Fruit fly (Drosophila melanogaster) whole organism, embryonic: ENCODE results near the gene Atpalpha.

Experiments used
- Abd-B ChIP-seq: fragments of 200-800 bp; sonication (Bioruptor generic); optimal IDR thresholded peaks from 2 replicates; lab custom pipeline; 2018; ENCODE audit warnings: missing biosample characterization, mild to moderate bottlenecking, missing genetic modification characterization, moderate library complexity
- B-H2 ChIP-seq: fragments of 200-800 bp; sonication (Bioruptor generic); optimal IDR thresholded peaks from 2 replicates; lab custom pipeline; 2018; ENCODE audit warnings: missing biosample characterization, mild to moderate bottlenecking, missing genetic modification characterization
- Blimp-1 ChIP-seq: fragments of 200-800 bp; sonication (Bioruptor generic); optimal IDR thresholded peaks from 3 replicates; lab custom pipeline; 2018; ENCODE audit warnings: missing biosample characterization, missing genetic modification characterization, mild to moderate bottlenecking, moderate library complexity, missing genetic modification reagents
- CG10267 ChIP-seq: fragments of 200-800 bp; sonication (Bioruptor generic); optimal IDR thresholded peaks from 2 replicates; lab custom pipeline; 2018; ENCODE audit warnings: missing biosample characterization, mild to moderate bottlenecking, missing genetic modification characterization, moderate library complexity
- CG10543 ChIP-seq: fragments of 200-800 bp; sonication (Bioruptor generic); optimal IDR thresholded peaks from 3 replicates; lab custom pipeline; 2017; ENCODE audit warnings: missing biosample characterization, mild to moderate bottlenecking, missing genetic modification characterization, moderate library complexity
- CG12104 ChIP-seq: fragments of 200-800 bp; sonication (Bioruptor generic); optimal IDR thresholded peaks from 3 replicates; lab custom pipeline; 2016; ENCODE audit warnings: missing biosample characterization, missing genetic modification characterization
- CG13296 ChIP-seq: fragments of 200-800 bp; sonication (Bioruptor generic); optimal IDR thresholded peaks from 3 replicates; lab custom pipeline; 2018; ENCODE audit warnings: missing biosample characterization, mild to moderate bottlenecking, missing genetic modification characterization
- CG13894 ChIP-seq: fragments of 200-800 bp; sonication (Bioruptor generic); optimal IDR thresholded peaks from 3 replicates; lab custom pipeline; 2018; ENCODE audit warnings: missing biosample characterization, mild to moderate bottlenecking, missing genetic modification characterization, moderate library complexity
- CG14710 ChIP-seq: fragments of 200-800 bp; sonication (Bioruptor generic); optimal IDR thresholded peaks from 3 replicates; lab custom pipeline; 2019; ENCODE audit warnings: missing biosample characterization, mild to moderate bottlenecking, missing genetic modification characterization, moderate library complexity
- CG15269 ChIP-seq: fragments of 200-800 bp; sonication (Bioruptor generic); optimal IDR thresholded peaks from 2 replicates; lab custom pipeline; 2018; ENCODE audit warnings: missing biosample characterization, mild to moderate bottlenecking, missing genetic modification characterization, moderate library complexity
- CG15514 ChIP-seq: fragments of 200-800 bp; sonication (Bioruptor generic); optimal IDR thresholded peaks from 3 replicates; lab custom pipeline; 2017; ENCODE audit warnings: missing biosample characterization, missing genetic modification characterization, mild to moderate bottlenecking, moderate library complexity, missing genetic modification reagents
- CG17568 ChIP-seq: fragments of 200-800 bp; sonication (Bioruptor generic); optimal IDR thresholded peaks from 2 replicates; lab custom pipeline; 2018; ENCODE audit warnings: missing biosample characterization, mild to moderate bottlenecking, missing genetic modification characterization, moderate library complexity
- CG18764 ChIP-seq: fragments of 200-800 bp; sonication (Bioruptor generic); optimal IDR thresholded peaks from 3 replicates; lab custom pipeline; 2016; ENCODE audit warnings: missing biosample characterization, missing genetic modification characterization
- CG2120 ChIP-seq: fragments of 200-800 bp; sonication (Bioruptor generic); optimal IDR thresholded peaks from 3 replicates; lab custom pipeline; 2016; ENCODE audit warnings: missing biosample characterization, missing genetic modification characterization
- CG4854 ChIP-seq: fragments of 200-800 bp; sonication (Bioruptor generic); optimal IDR thresholded peaks from 2 replicates; lab custom pipeline; 2016; ENCODE audit warnings: missing biosample characterization, missing genetic modification characterization, inconsistent platforms
- CG6791 ChIP-seq: fragments of 200-800 bp; sonication (Bioruptor generic); IDR thresholded peaks from 3 replicates; pipeline ENCODE4 v1.3.6; 2022; ENCODE audit warnings: missing biosample characterization, missing genetic modification characterization; ENCODE audit not compliant: partially characterized antibody
- CG6813 ChIP-seq: fragments of 200-800 bp; sonication (Bioruptor generic); optimal IDR thresholded peaks from 2 replicates; lab custom pipeline; 2017; ENCODE audit warnings: missing biosample characterization, missing genetic modification characterization, mild to moderate bottlenecking, moderate library complexity, missing genetic modification reagents
- CG7786 ChIP-seq: fragments of 200-800 bp; sonication (Bioruptor generic); optimal IDR thresholded peaks from 2 replicates; lab custom pipeline; 2016; ENCODE audit warnings: missing biosample characterization, missing genetic modification characterization
- CG8281 ChIP-seq: fragments of 200-800 bp; sonication (Bioruptor generic); optimal IDR thresholded peaks from 2 replicates; lab custom pipeline; 2018; ENCODE audit warnings: missing biosample characterization, mild to moderate bottlenecking, missing genetic modification characterization, moderate library complexity
- CG8944 ChIP-seq: fragments of 200-800 bp; sonication (Bioruptor generic); optimal IDR thresholded peaks from 3 replicates; lab custom pipeline; 2016; ENCODE audit warnings: missing biosample characterization, missing genetic modification characterization
- Dbx ChIP-seq: fragments of 200-800 bp; sonication (Bioruptor generic); IDR thresholded peaks from 3 replicates; pipeline ENCODE4 v1.3.6; 2022; ENCODE audit warnings: missing biosample characterization, missing genetic modification characterization
- Deaf1 ChIP-seq: fragments of 200-800 bp; optimal IDR thresholded peaks from 3 replicates; lab custom pipeline; 2019; ENCODE audit warnings: missing biosample characterization, mild to moderate bottlenecking, missing genetic modification characterization, moderate library complexity
- Drgx ChIP-seq: fragments of 200-800 bp; sonication (Bioruptor generic); IDR thresholded peaks from 2 replicates; pipeline ENCODE4 v1.3.6; 2022; ENCODE audit warnings: missing biosample characterization, missing genetic modification characterization
- HLHmδ ChIP-seq: fragments of 200-800 bp; sonication (Bioruptor generic); optimal IDR thresholded peaks from 2 replicates; lab custom pipeline; 2018; ENCODE audit warnings: missing biosample characterization, mild to moderate bottlenecking, missing genetic modification characterization, moderate library complexity
- Jarid2 ChIP-seq: fragments of 200-800 bp; sonication (Bioruptor generic); optimal IDR thresholded peaks from 3 replicates; lab custom pipeline; 2017; ENCODE audit warnings: mild to moderate bottlenecking, missing biosample characterization, missing genetic modification reagents, missing genetic modification characterization
- Oli ChIP-seq: fragments of 200-800 bp; sonication (Bioruptor generic); optimal IDR thresholded peaks from 2 replicates; lab custom pipeline; 2018; ENCODE audit warnings: missing biosample characterization, mild to moderate bottlenecking, missing genetic modification characterization, moderate library complexity
- Optix ChIP-seq: fragments of 200-800 bp; sonication (Bioruptor generic); IDR thresholded peaks from 3 replicates; pipeline ENCODE4 v1.3.6; 2022; ENCODE audit warnings: missing biosample characterization, missing genetic modification characterization
- Rfx ChIP-seq: fragments of 200-800 bp; sonication (Bioruptor generic); IDR thresholded peaks from 2 replicates; pipeline ENCODE4 v1.3.6; 2022; ENCODE audit warnings: missing biosample characterization, missing genetic modification characterization
- Sox100B ChIP-seq: fragments of 200-800 bp; sonication (Bioruptor generic); optimal IDR thresholded peaks from 3 replicates; lab custom pipeline; 2018; ENCODE audit warnings: missing biosample characterization, mild to moderate bottlenecking, missing genetic modification characterization
- abd-A ChIP-seq: fragments of 200-800 bp; sonication (Bioruptor generic); optimal IDR thresholded peaks from 3 replicates; lab custom pipeline; 2019; ENCODE audit warnings: missing biosample characterization, mild to moderate bottlenecking, missing genetic modification characterization, moderate library complexity
- bowl ChIP-seq: fragments of 200-800 bp; sonication (Bioruptor generic); IDR thresholded peaks from 2 replicates; pipeline ENCODE4 v1.3.6; 2022; ENCODE audit warnings: missing biosample characterization, missing genetic modification characterization
- caup ChIP-seq: fragments of 200-800 bp; sonication (Bioruptor generic); optimal IDR thresholded peaks from 3 replicates; lab custom pipeline; 2017; ENCODE audit warnings: missing biosample characterization, mild to moderate bottlenecking, missing genetic modification characterization, moderate library complexity; ENCODE audit not compliant: severe bottlenecking
- chinmo ChIP-seq: fragments of 200-800 bp; sonication (Bioruptor generic); IDR thresholded peaks from 4 replicates; pipeline ENCODE4 v1.3.6; 2022; ENCODE audit warnings: missing biosample characterization, missing genetic modification characterization; ENCODE audit not compliant: partially characterized antibody
- exex ChIP-seq: fragments of 200-800 bp; sonication (Bioruptor generic); optimal IDR thresholded peaks from 4 replicates; lab custom pipeline; 2018; ENCODE audit warnings: missing biosample characterization, mild to moderate bottlenecking, missing genetic modification characterization, moderate library complexity
- gro ChIP-seq: fragments of 200-800 bp; sonication (Bioruptor generic); optimal IDR thresholded peaks from 2 replicates; lab custom pipeline; 2016; ENCODE audit warnings: missing biosample characterization, missing genetic modification characterization
- jumu ChIP-seq: fragments of 200-800 bp; sonication (Bioruptor generic); optimal IDR thresholded peaks from 3 replicates; lab custom pipeline; 2016; ENCODE audit warnings: missing biosample characterization, missing genetic modification characterization
- kni ChIP-seq: fragments of 200-800 bp; sonication (Bioruptor generic); optimal IDR thresholded peaks from 3 replicates; lab custom pipeline; 2017; ENCODE audit warnings: mild to moderate bottlenecking, missing biosample characterization, missing genetic modification reagents, missing genetic modification characterization
- lab ChIP-seq: fragments of 200-800 bp; sonication (Bioruptor generic); optimal IDR thresholded peaks from 3 replicates; lab custom pipeline; 2017; ENCODE audit warnings: missing biosample characterization, missing genetic modification characterization, mild to moderate bottlenecking, moderate library complexity, missing genetic modification reagents
- lbe ChIP-seq: fragments of 200-800 bp; sonication (Bioruptor generic); optimal IDR thresholded peaks from 2 replicates; lab custom pipeline; 2016; ENCODE audit warnings: missing biosample characterization, mild to moderate bottlenecking, missing genetic modification characterization
- luna ChIP-seq: fragments of 200-800 bp; sonication (Bioruptor generic); optimal IDR thresholded peaks from 2 replicates; lab custom pipeline; 2016; ENCODE audit warnings: missing biosample characterization, missing genetic modification characterization
- mirr ChIP-seq: fragments of 200-800 bp; sonication (Bioruptor generic); optimal IDR thresholded peaks from 3 replicates; lab custom pipeline; 2018; ENCODE audit warnings: missing biosample characterization, mild to moderate bottlenecking, missing genetic modification characterization
- nmo ChIP-seq: fragments of 200-800 bp; sonication (Bioruptor generic); optimal IDR thresholded peaks from 2 replicates; lab custom pipeline; 2018; ENCODE audit warnings: missing biosample characterization, mild to moderate bottlenecking, missing genetic modification characterization, moderate library complexity
- nom ChIP-seq: fragments of 200-800 bp; sonication (Bioruptor generic); optimal IDR thresholded peaks from 2 replicates; lab custom pipeline; 2017; ENCODE audit warnings: missing biosample characterization, missing genetic modification characterization, mild to moderate bottlenecking, moderate library complexity, missing genetic modification reagents
- sens ChIP-seq: fragments of 200-800 bp; sonication (Bioruptor generic); peaks from one replicate; lab custom pipeline; 2016; ENCODE audit warnings: missing biosample characterization, missing genetic modification characterization
- sna ChIP-seq: fragments of 200-800 bp; sonication (Bioruptor generic); IDR thresholded peaks from 2 replicates; pipeline ENCODE4 v1.3.6; 2022; ENCODE audit warnings: missing biosample characterization, missing genetic modification characterization; ENCODE audit not compliant: partially characterized antibody
- sug ChIP-seq: fragments of 200-800 bp; optimal IDR thresholded peaks from 2 replicates; lab custom pipeline; 2019; ENCODE audit warnings: missing biosample characterization, mild to moderate bottlenecking, missing genetic modification characterization, moderate library complexity
- twi ChIP-seq: fragments of 200-800 bp; optimal IDR thresholded peaks from 2 replicates; lab custom pipeline; 2019; ENCODE audit warnings: missing biosample characterization, mild to moderate bottlenecking, missing genetic modification characterization, moderate library complexity
- vnd ChIP-seq: fragments of 200-800 bp; sonication (Bioruptor generic); IDR thresholded peaks from 3 replicates; pipeline ENCODE4 v1.3.6; 2022; ENCODE audit warnings: missing biosample characterization, missing genetic modification characterization; ENCODE audit not compliant: partially characterized antibody

The Atpalpha gene

DNA sequence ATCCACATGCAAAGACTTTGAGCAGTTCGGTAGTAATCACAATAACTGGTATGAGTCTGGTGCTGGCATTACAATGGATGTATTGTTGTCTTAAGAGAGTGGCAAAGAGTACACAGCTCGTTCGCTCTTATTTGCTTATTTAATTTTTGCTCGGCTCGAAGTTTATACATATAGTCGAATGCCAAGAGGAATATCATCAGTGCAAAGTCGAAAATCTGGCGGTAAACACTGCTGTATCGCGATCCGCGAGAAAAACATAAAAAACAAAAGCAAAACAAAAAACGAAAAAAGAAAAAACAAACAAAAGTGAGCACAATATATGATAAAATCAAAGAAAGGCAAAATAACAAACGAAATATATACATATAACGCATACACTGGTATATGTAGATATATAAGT, 34.4 kb upstream of the Atpalpha start, which contains the start of gene hdly (continued):
- peak; percentile 78; the same call in 1 of the 4 replicates for TF ChIP-seq chinmo (GFP tag; lab: Robert Waterston, UW)
- TF ChIP-seq twi (tag; lab: Kevin White, UChicago): no peak
- TF ChIP-seq sens (GFP tag; lab: Kevin White, UChicago): peak; percentile 45
- peak; percentile 30 for TF ChIP-seq gro (GFP tag; lab: Kevin White, UChicago)
- peak; percentile 75 for TF ChIP-seq mirr (GFP tag; lab: Kevin White, UChicago)
- 0 out of 2 replicates have a peak, but pooled peaks have one; percentile 14 for TF ChIP-seq bowl
- TF ChIP-seq CG18764 (GFP tag; lab: Kevin White, UChicago): no peak
- no peak for TF ChIP-seq Abd-B
- no peak for TF ChIP-seq HLHmδ
- peak; percentile 45 for TF ChIP-seq CG15514 (GFP tag; lab: Kevin White, UChicago)
- no peak for TF ChIP-seq nmo
- TF ChIP-seq CG6813 (GFP tag; lab: Kevin White, UChicago): peak; percentile 25
- TF ChIP-seq Rfx (GFP tag; lab: Robert Waterston, UW): peak; percentile 36; the same call in 1 of the 2 replicates
- peak; percentile 62 for TF ChIP-seq abd-A
- TF ChIP-seq CG8281 (tag; lab: Kevin White, UChicago): no peak
- no peak for TF ChIP-seq CG14710 (tag; lab: Kevin White, UChicago)
- no peak for TF ChIP-seq luna (GFP tag; lab: Kevin White, UChicago)
- peak; percentile 92 for TF ChIP-seq lbe (GFP tag; lab: Kevin White, UChicago)
- peak; percentile 45 for TF ChIP-seq CG17568 (GFP tag; lab: Kevin White, UChicago)
- 0 out of 3 replicates have a peak, but pooled peaks have one; percentile 11 for TF ChIP-seq Dbx (GFP tag; lab: Robert Waterston, UW)
- no peak for TF ChIP-seq CG4854 (GFP tag; lab: Kevin White, UChicago)
- peak; percentile 50 for TF ChIP-seq Jarid2 (GFP tag; lab: Kevin White, UChicago)
- TF ChIP-seq Sox100B: peak; percentile 1
- peak; percentile 100 for TF ChIP-seq nom (GFP tag; lab: Kevin White, UChicago)
- TF ChIP-seq caup (GFP tag; lab: Kevin White, UChicago): peak; percentile 42
- TF ChIP-seq sna (GFP tag; lab: Robert Waterston, UW): no peak
- peak; percentile 42 for TF ChIP-seq Deaf1 (tag; lab: Kevin White, UChicago)
- TF ChIP-seq CG10543 (GFP tag; lab: Kevin White, UChicago): peak; percentile 54

DNA sequence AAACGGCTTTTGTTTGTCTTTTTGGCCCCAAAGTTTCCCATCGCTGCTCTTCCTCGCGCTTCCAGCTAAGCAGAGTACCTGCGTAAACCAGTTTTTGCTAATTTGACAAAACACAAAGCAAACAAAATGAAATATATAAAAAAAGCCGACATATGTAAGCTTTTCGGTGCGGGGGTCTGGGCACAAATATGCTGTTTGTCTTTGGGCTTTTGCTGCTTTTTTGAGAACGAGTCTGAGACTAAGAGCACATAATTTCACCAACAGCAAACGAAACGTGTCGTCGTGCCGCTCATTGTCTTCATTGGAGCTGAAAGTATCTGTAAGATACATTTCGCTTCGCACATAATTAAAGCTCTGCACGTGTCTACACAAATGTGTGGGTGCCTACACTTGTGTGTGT, 32.7 kb upstream of the Atpalpha start:
- TF ChIP-seq jumu (GFP tag; lab: Kevin White, UChicago): no peak
- no peak for TF ChIP-seq CG8944 (GFP tag; lab: Kevin White, UChicago)
- peak; percentile 10 for TF ChIP-seq CG13296 (GFP tag; lab: Kevin White, UChicago)
- peak; percentile 49 for TF ChIP-seq sug (tag; lab: Kevin White, UChicago)
- TF ChIP-seq B-H2: peak; percentile 28
- peak; percentile 80; the same call in 2 of the 4 replicates for TF ChIP-seq chinmo (GFP tag; lab: Robert Waterston, UW)
- TF ChIP-seq vnd (GFP tag; lab: Robert Waterston, UW): no peak
- TF ChIP-seq Dbx (GFP tag; lab: Robert Waterston, UW): 0 out of 3 replicates have a peak, but pooled peaks have one; percentile 39
- TF ChIP-seq CG13894 (tag; lab: Kevin White, UChicago): peak; percentile 26
- peak; percentile 6 for TF ChIP-seq exex (tag; lab: Kevin White, UChicago)
- no peak for TF ChIP-seq CG6791 (GFP tag; lab: Robert Waterston, UW)
- TF ChIP-seq kni (GFP tag; lab: Kevin White, UChicago): no peak
- TF ChIP-seq CG2120 (GFP tag; lab: Kevin White, UChicago): peak; percentile 18
- TF ChIP-seq CG15269 (tag; lab: Kevin White, UChicago): peak; percentile 20
- TF ChIP-seq CG12104 (GFP tag; lab: Kevin White, UChicago): no peak
- no peak for TF ChIP-seq CG7786
- peak; percentile 40 for TF ChIP-seq lab (GFP tag; lab: Kevin White, UChicago)
- TF ChIP-seq abd-A: peak; percentile 31
- TF ChIP-seq CG10267: no peak
- no peak for TF ChIP-seq Oli (tag; lab: Kevin White, UChicago)
- TF ChIP-seq Blimp-1 (GFP tag; lab: Kevin White, UChicago): no peak
- no peak for TF ChIP-seq Drgx (GFP tag; lab: Robert Waterston, UW)
- no peak for TF ChIP-seq Optix
